Fruit fly (Drosophila melanogaster) whole organism, pupa: ENCODE data around the gene Surf6.

Experiments
- CG13204 ChIP-seq: fragments of 200-800 bp; sonication (Bioruptor generic); optimal IDR thresholded peaks from 2 replicates; lab custom pipeline; 2018; ENCODE audit warnings: missing biosample characterization, mild to moderate bottlenecking, missing genetic modification characterization, moderate library complexity
- CG15710 ChIP-seq: fragments of 200-800 bp; sonication (Bioruptor generic); optimal IDR thresholded peaks from 2 replicates; lab custom pipeline; 2018; ENCODE audit warnings: missing biosample characterization, mild to moderate bottlenecking, missing genetic modification characterization, moderate library complexity
- CG32121 ChIP-seq: fragments of 200-800 bp; sonication (Bioruptor generic); IDR thresholded peaks from 2 replicates; pipeline ENCODE4 v1.3.6; 2022; ENCODE audit warnings: missing biosample characterization, missing genetic modification characterization
- CG4496 ChIP-seq: fragments of 200-800 bp; sonication (Bioruptor generic); IDR thresholded peaks from 3 replicates; pipeline ENCODE4 v1.3.6; 2022; ENCODE audit warnings: missing biosample characterization, missing genetic modification characterization
- CG8301 ChIP-seq: fragments of 200-800 bp; sonication (Bioruptor generic); optimal IDR thresholded peaks from 2 replicates; lab custom pipeline; 2018; ENCODE audit warnings: missing biosample characterization, mild to moderate bottlenecking, missing genetic modification characterization
- Pif1B ChIP-seq: fragments of 200-800 bp; sonication (Bioruptor generic); optimal IDR thresholded peaks from 3 replicates; lab custom pipeline; 2016; ENCODE audit warnings: missing biosample characterization, missing genetic modification characterization
- rn ChIP-seq: fragments of 200-800 bp; sonication (Bioruptor generic); IDR thresholded peaks from 2 replicates; pipeline ENCODE4 v1.3.6; 2022; ENCODE audit warnings: missing biosample characterization, missing genetic modification characterization

DNA sequence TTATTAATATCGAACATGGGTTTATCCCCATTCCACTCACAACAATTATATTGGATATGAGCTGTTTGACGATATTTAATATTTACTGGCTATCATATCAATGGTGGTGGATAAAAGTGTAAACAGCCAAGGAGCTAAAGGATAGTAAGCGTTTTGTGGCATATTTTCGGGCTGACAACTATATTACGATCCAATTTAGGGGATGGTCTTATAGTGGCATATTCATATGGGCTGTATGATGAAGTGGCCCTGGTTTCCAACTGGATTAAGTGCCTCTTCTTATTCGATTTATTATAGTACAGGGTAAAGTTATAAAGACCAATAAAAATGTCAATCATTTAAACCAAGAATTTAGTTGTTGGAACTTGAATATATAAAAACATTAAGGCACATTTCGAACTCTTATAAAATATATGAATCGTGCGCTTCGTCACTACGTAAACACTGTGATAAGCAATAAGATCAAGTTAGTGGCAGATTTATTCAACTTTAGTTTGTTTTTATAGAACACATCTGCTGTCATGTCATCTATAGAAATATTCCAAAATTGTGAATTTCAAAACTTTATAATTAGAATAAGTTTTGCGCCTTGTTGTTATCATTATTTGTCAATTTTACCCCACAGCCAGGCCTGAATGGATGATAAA is 34.4 kb upstream of the Surf6 start:
- TF ChIP-seq rn (no peak), CG13204 (GFP tag; lab: Kevin White, UChicago) (no peak), CG4496 (GFP tag; lab: Robert Waterston, UW) (no peak), Pif1B (GFP tag; lab: Kevin White, UChicago) (no peak), CG32121 (GFP tag; lab: Robert Waterston, UW) (no peak), CG8301 (tag; lab: Kevin White, UChicago) (no peak), CG15710 (tag; lab: Kevin White, UChicago) (no peak)
